Fruit fly (Drosophila melanogaster) Kc167 (cell line): ENCODE data around the gene Catsup.

Experiments used
- Myc ChIP-seq: fragments of >200 bp; optimal IDR thresholded peaks from 2 replicates; lab custom pipeline; 2017; ENCODE audit warnings: missing external identifiers
- psq ChIP-seq: fragments of >200 bp; optimal IDR thresholded peaks from 2 replicates; lab custom pipeline; 2017; ENCODE audit warnings: missing external identifiers
- ttk ChIP-seq: sonication (Bioruptor generic); optimal IDR thresholded peaks from 2 replicates; lab custom pipeline; 2017; ENCODE audit warnings: missing external identifiers

DNA sequence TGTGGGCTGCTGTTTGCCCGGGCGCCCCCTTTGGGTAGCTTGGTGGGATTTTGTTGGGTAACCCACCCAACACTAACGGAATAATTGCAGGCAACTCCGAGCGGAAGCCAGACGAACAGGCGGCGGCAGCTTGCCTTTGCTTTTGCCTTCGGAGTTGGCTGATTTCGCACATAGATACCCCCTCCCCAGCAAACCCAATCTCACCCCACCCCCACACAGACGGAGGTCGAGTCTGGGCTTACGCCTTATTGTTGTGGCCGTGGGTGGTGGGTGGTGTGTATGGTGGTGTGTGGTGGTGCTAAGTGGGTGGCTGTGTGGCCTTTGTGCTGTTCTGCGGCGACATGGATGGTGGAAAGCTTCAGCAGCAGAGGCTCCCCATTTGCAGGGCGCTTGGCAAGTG, 26.0 kb upstream of the Catsup start:
- no peak for TF ChIP-seq ttk (lab: Kevin White, UChicago)
- no peak for TF ChIP-seq psq (lab: Kevin White, UChicago)
- TF ChIP-seq Myc (lab: Kevin White, UChicago): no peak
